Worm (Caenorhabditis elegans) whole organism, mixed stage, embryonic: Measurements from ENCODE around the gene T04G9.6.

ENCODE experiments used
- M03D4.4 ChIP-seq: sonication (generic microtip); optimal IDR thresholded peaks from 2 replicates; lab custom pipeline; 2017; ENCODE audit warnings: mild to moderate bottlenecking, missing genetic modification characterization, missing compliant biosample characterization
- bed-3 ChIP-seq: fragments of 200-800 bp; sonication (Bioruptor generic); optimal IDR thresholded peaks from 3 replicates; lab custom pipeline; 2018; ENCODE audit warnings: mild to moderate bottlenecking, missing genetic modification characterization, moderate library complexity, missing compliant biosample characterization
- blmp-1 ChIP-seq: fragments of 150-350 bp; optimal IDR thresholded peaks from 2 replicates; lab custom pipeline; 2014; ENCODE audit warnings: missing biosample characterization, missing genetic modification characterization
- ceh-39 ChIP-seq: fragments of 150-350 bp; optimal IDR thresholded peaks from 2 replicates; lab custom pipeline; 2014; ENCODE audit warnings: missing biosample characterization, missing genetic modification characterization
- ceh-43 ChIP-seq: fragments of 200-800 bp; sonication (Bioruptor generic); optimal IDR thresholded peaks from 2 replicates; lab custom pipeline; 2018; ENCODE audit warnings: mild to moderate bottlenecking, missing genetic modification characterization, moderate library complexity, missing compliant biosample characterization
- ceh-83 ChIP-seq: fragments of 200-800 bp; sonication (Bioruptor generic); optimal IDR thresholded peaks from 2 replicates; lab custom pipeline; 2018; ENCODE audit warnings: mild to moderate bottlenecking, missing genetic modification characterization, missing compliant biosample characterization
- ces-1 ChIP-seq: fragments of 150-350 bp; optimal IDR thresholded peaks from 2 replicates; lab custom pipeline; 2014; ENCODE audit warnings: missing biosample characterization, missing genetic modification reagents, missing genetic modification characterization
- cnd-1 ChIP-seq: fragments of 200-800 bp; sonication (Bioruptor generic); optimal IDR thresholded peaks from 2 replicates; lab custom pipeline; 2018; ENCODE audit warnings: mild to moderate bottlenecking, missing genetic modification characterization, missing compliant biosample characterization
- drap-1 ChIP-seq: fragments of 200-800 bp; sonication (Bioruptor generic); optimal IDR thresholded peaks from 3 replicates; lab custom pipeline; 2018; ENCODE audit warnings: mild to moderate bottlenecking, missing genetic modification characterization, missing compliant biosample characterization
- elt-1 ChIP-seq: sonication (generic microtip); optimal IDR thresholded peaks from 2 replicates; lab custom pipeline; 2017; ENCODE audit warnings: missing genetic modification characterization, mild to moderate bottlenecking, missing compliant biosample characterization, antibody characterized with exemption, moderate library complexity, borderline replicate concordance; ENCODE audit not compliant: insufficient read depth
- elt-3 ChIP-seq: fragments of 150-350 bp; optimal IDR thresholded peaks from 2 replicates; lab custom pipeline; 2014; ENCODE audit warnings: missing biosample characterization, missing genetic modification characterization
- flh-1 ChIP-seq: fragments of 200-800 bp; sonication (Bioruptor generic); optimal IDR thresholded peaks from 2 replicates; lab custom pipeline; 2018; ENCODE audit warnings: mild to moderate bottlenecking, missing genetic modification characterization, moderate library complexity, missing compliant biosample characterization
- ham-2 ChIP-seq: fragments of 200-800 bp; sonication (Bioruptor generic); optimal IDR thresholded peaks from 2 replicates; lab custom pipeline; 2018; ENCODE audit warnings: mild to moderate bottlenecking, missing genetic modification characterization, missing compliant biosample characterization
- hlh-1 ChIP-seq: fragments of 150-350 bp; optimal IDR thresholded peaks from 2 replicates; lab custom pipeline; 2014; ENCODE audit warnings: missing biosample characterization, missing genetic modification reagents, missing genetic modification characterization
- lin-13 ChIP-seq: fragments of 150-350 bp; optimal IDR thresholded peaks from 2 replicates; lab custom pipeline; 2014; ENCODE audit warnings: missing biosample characterization, missing genetic modification characterization
- lin-32 ChIP-seq: fragments of 200-800 bp; sonication (Bioruptor generic); optimal IDR thresholded peaks from 2 replicates; lab custom pipeline; 2018; ENCODE audit warnings: mild to moderate bottlenecking, missing genetic modification characterization, missing compliant biosample characterization
- lsy-2 ChIP-seq: fragments of 150-350 bp; optimal IDR thresholded peaks from 2 replicates; lab custom pipeline; 2014; ENCODE audit warnings: missing biosample characterization, missing genetic modification characterization
- mab-5 ChIP-seq: fragments of 150-350 bp; optimal IDR thresholded peaks from 2 replicates; lab custom pipeline; 2014; ENCODE audit warnings: missing biosample characterization, missing genetic modification characterization
- mep-1 ChIP-seq: fragments of 150-350 bp; optimal IDR thresholded peaks from 2 replicates; lab custom pipeline; 2017; ENCODE audit warnings: missing biosample characterization, missing genetic modification reagents, missing genetic modification characterization, inconsistent platforms
- mls-2 ChIP-seq: sonication (generic microtip); optimal IDR thresholded peaks from 2 replicates; lab custom pipeline; 2016; ENCODE audit warnings: mild to moderate bottlenecking, missing genetic modification characterization, moderate library complexity, missing compliant biosample characterization
- nhr-12 ChIP-seq: fragments of 150-350 bp; optimal IDR thresholded peaks from 2 replicates; lab custom pipeline; 2014; ENCODE audit warnings: missing biosample characterization, missing genetic modification characterization
- nhr-2 ChIP-seq: fragments of 150-350 bp; optimal IDR thresholded peaks from 2 replicates; lab custom pipeline; 2014; ENCODE audit warnings: missing biosample characterization, missing genetic modification characterization
- nhr-237 ChIP-seq: fragments of 150-350 bp; optimal IDR thresholded peaks from 2 replicates; lab custom pipeline; 2014; ENCODE audit warnings: missing biosample characterization, missing genetic modification characterization
- nhr-28 ChIP-seq: fragments of 150-350 bp; optimal IDR thresholded peaks from 2 replicates; lab custom pipeline; 2014; ENCODE audit warnings: missing biosample characterization, missing genetic modification characterization
- nhr-76 ChIP-seq: sonication (generic microtip); optimal IDR thresholded peaks from 2 replicates; lab custom pipeline; 2017; ENCODE audit warnings: missing biosample characterization, missing genetic modification characterization
- pha-4 ChIP-seq: fragments of 150-350 bp; optimal IDR thresholded peaks from 2 replicates; lab custom pipeline; 2018; ENCODE audit warnings: missing biosample characterization, missing genetic modification reagents, missing genetic modification characterization
- snpc-4 ChIP-seq: fragments of 150-350 bp; optimal IDR thresholded peaks from 2 replicates; lab custom pipeline; 2014; ENCODE audit warnings: missing biosample characterization, missing genetic modification characterization
- sptf-1 ChIP-seq: sonication (generic microtip); optimal IDR thresholded peaks from 2 replicates; lab custom pipeline; 2017; ENCODE audit warnings: mild to moderate bottlenecking, missing genetic modification characterization, moderate library complexity, missing compliant biosample characterization
- tbx-8 ChIP-seq: fragments of 200-800 bp; sonication (Bioruptor generic); optimal IDR thresholded peaks from 2 replicates; lab custom pipeline; 2018; ENCODE audit warnings: mild to moderate bottlenecking, missing genetic modification characterization, moderate library complexity, missing compliant biosample characterization
- unc-120 ChIP-seq: sonication (generic microtip); optimal IDR thresholded peaks from 2 replicates; lab custom pipeline; 2017; ENCODE audit warnings: missing genetic modification characterization, missing compliant biosample characterization; ENCODE audit not compliant: poor library complexity, severe bottlenecking
- unc-39 ChIP-seq: fragments of 150-350 bp; optimal IDR thresholded peaks from 2 replicates; lab custom pipeline; 2014; ENCODE audit warnings: missing biosample characterization, missing genetic modification characterization
- unc-62 ChIP-seq: fragments of 150-350 bp; optimal IDR thresholded peaks from 2 replicates; lab custom pipeline; 2014; ENCODE audit warnings: missing biosample characterization, missing genetic modification reagents, missing genetic modification characterization
- zip-8 ChIP-seq: fragments of 150-350 bp; optimal IDR thresholded peaks from 2 replicates; lab custom pipeline; 2014; ENCODE audit warnings: missing biosample characterization, missing genetic modification characterization
- ztf-11 ChIP-seq: fragments of 150-350 bp; optimal IDR thresholded peaks from 2 replicates; lab custom pipeline; 2014; ENCODE audit warnings: missing biosample characterization, missing genetic modification characterization

The T04G9.6 gene

DNA sequence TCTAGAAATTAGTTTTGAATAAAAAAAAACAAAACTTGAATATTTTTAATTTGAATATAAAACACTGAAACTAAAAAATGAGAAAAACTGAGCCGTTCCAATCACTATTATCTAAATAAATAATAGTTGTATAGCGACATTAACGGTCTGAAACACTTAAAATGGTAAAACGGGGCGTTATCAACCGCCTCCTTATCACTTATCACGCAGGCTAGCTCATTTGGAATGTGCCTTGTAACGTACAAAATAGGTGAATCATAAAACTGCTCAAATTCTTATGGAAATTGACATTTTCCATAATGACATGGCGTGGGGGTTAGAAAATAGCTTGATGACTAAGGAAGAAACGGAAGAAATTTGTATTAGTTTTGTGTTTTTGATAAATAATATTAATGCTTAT lies 31.2 kb upstream of the T04G9.6 start, which contains the start of gene ifd-2:
ifd-2 (minus strand) TSS at position 1 of the 400 bp plus-strand sequence.
- TF ChIP-seq lin-32 (GFP tag; lab: Kevin White, UChicago) (no peak), snpc-4 (tag; lab: Kevin White, UChicago) (no peak), nhr-2 (tag; lab: Kevin White, UChicago) (no peak), mab-5 (tag; lab: Kevin White, UChicago) (no peak), zip-8 (no peak), tbx-8 (no peak), nhr-28 (no peak), unc-62 (GFP tag; lab: Kevin White, UChicago) (no peak), nhr-76 (tag; lab: Kevin White, UChicago) (no peak), elt-1 (tag; lab: Kevin White, UChicago) (no peak)

DNA sequence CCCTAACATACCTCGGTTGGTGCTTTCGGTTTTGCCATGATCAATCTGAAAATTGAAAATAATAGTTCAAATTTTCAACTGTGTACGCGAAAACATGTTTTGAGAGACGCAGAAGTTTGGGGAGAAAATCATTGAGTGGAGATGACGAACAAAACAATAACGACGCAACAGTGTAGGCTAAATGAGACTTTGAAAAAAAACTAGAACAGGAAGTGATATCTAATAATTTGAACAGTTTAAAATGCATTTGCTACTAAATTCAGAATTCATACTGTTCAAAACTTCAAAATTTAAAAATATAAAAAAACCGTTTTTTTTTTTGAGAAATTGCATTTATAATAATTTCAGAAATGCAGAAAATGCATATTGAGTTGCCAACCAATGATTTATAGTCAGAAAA lies 28.3 kb upstream of the T04G9.6 start, which contains the start of gene F25E2.3:
F25E2.3 (minus strand) TSS at position 101 of the 400 bp plus-strand sequence.
- no peak for TF ChIP-seq nhr-237 (tag; lab: Kevin White, UChicago)
- no peak for TF ChIP-seq mls-2
- TF ChIP-seq nhr-28 = no peak
- TF ChIP-seq drap-1 (GFP tag; lab: Kevin White, UChicago) = no peak
- no peak for TF ChIP-seq ceh-39 (tag; lab: Kevin White, UChicago)
- TF ChIP-seq tbx-8 = no peak
- TF ChIP-seq ces-1 = no peak
- no peak for TF ChIP-seq lin-32 (GFP tag; lab: Kevin White, UChicago)
- no peak for TF ChIP-seq ham-2
- TF ChIP-seq unc-62 (GFP tag; lab: Kevin White, UChicago) = no peak
- TF ChIP-seq mep-1 (tag; lab: Kevin White, UChicago) = no peak
- TF ChIP-seq flh-1 = no peak
- TF ChIP-seq hlh-1 (tag; lab: Kevin White, UChicago) = no peak
- TF ChIP-seq zip-8 = no peak
- no peak for TF ChIP-seq lin-13 (tag; lab: Kevin White, UChicago)
- no peak for TF ChIP-seq cnd-1 (tag; lab: Kevin White, UChicago)
- no peak for TF ChIP-seq bed-3 (GFP tag; lab: Kevin White, UChicago)
- TF ChIP-seq lsy-2 (tag; lab: Kevin White, UChicago) = no peak

DNA sequence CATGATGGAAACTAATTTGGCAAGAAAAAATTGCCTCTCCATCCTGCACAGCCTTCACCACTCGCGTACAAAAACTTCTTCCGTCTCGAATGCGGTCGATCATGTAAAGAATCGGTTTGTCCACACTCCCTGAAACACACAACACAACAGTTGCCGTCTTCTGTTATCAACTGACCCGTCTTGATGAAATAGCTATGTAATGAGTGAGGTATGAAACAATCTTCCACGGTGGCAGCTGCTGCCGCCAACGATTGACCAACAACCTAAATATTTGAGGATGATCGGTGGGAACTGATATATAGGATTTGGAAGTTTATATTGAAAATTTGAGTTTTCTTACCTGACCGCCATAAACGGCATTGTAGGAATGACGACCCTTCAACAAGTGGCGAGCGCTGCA lies 27.5 kb upstream of the T04G9.6 start:
- peak; percentile 93 for TF ChIP-seq hlh-1 (tag; lab: Kevin White, UChicago)
- peak; percentile 40 for TF ChIP-seq unc-120 (tag; lab: Kevin White, UChicago)
- TF ChIP-seq ztf-11 (tag; lab: Kevin White, UChicago) = no peak
- no peak for TF ChIP-seq elt-3 (tag; lab: Kevin White, UChicago)
- no peak for TF ChIP-seq mls-2

DNA sequence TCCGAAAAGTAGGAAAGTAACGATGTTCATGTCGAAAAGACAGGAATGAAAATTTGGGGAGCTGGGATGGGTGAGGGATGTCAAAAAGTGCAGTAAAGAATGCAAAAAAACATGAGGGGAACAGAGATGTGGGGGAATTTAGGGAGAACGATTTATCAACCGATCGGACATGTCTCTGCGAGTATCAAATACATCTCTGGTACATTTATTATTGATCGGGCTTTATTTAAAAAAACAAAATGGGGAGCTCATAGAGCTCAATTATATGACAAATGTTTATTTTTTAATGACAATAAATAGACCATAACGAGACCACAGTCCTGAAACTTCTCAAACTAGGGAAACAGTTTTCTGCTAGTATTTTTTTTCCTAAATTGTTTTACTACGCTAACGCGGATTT lies 25.9 kb upstream of the T04G9.6 start, which contains the start of gene F25E2.2:
F25E2.2 (minus strand) TSS at position 101 of the 400 bp plus-strand sequence.
- TF ChIP-seq zip-8 (no peak), elt-3 (tag; lab: Kevin White, UChicago) (no peak), tbx-8 (no peak), bed-3 (GFP tag; lab: Kevin White, UChicago) (no peak), ham-2 (no peak), mls-2 (no peak), pha-4 (no peak), lin-32 (GFP tag; lab: Kevin White, UChicago) (no peak), ces-1 (no peak), lin-13 (tag; lab: Kevin White, UChicago) (no peak), elt-1 (tag; lab: Kevin White, UChicago) (no peak), nhr-237 (tag; lab: Kevin White, UChicago) (no peak), blmp-1 (tag; lab: Kevin White, UChicago) (no peak), lsy-2 (tag; lab: Kevin White, UChicago) (no peak), nhr-2 (tag; lab: Kevin White, UChicago) (no peak), ceh-43 (GFP tag; lab: Kevin White, UChicago) (no peak), cnd-1 (tag; lab: Kevin White, UChicago) (no peak), nhr-76 (tag; lab: Kevin White, UChicago) (no peak), M03D4.4 (no peak)
- TF ChIP-seq, all 35 proteins: peak for 0

DNA sequence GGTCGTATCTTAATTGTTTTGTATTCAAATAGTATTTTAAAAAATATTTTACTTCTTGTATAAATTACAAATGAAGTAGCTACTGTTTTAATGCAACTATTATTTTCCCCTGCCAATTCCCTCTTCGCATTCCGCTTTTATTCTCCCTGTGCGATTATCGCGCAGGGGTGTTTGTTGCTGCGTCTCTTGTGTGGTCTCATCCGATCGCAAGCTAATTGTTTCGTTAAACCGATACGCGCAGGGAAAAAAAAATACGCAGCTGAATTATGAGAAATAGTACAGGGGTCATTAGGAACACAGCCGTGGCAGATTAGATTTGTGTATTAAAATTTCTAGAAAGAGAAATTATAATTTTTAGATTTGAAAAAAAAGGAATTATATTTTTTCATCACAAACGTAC lies 21.8 kb upstream of the T04G9.6 start:
- TF ChIP-seq unc-120 (tag; lab: Kevin White, UChicago) = peak; percentile 78
- TF ChIP-seq nhr-2 (tag; lab: Kevin White, UChicago) = peak; percentile 38
- peak; percentile 99 for TF ChIP-seq nhr-237 (tag; lab: Kevin White, UChicago)
- peak; percentile 74 for TF ChIP-seq ceh-43 (GFP tag; lab: Kevin White, UChicago)
- TF ChIP-seq pha-4 = peak; percentile 98
- peak; percentile 43 for TF ChIP-seq ceh-83 (GFP tag; lab: Kevin White, UChicago)
- no peak for TF ChIP-seq zip-8
- peak; percentile 14 for TF ChIP-seq lin-32 (GFP tag; lab: Kevin White, UChicago)
- peak; percentile 92 for TF ChIP-seq sptf-1
- TF ChIP-seq mls-2 = peak; percentile 83
- peak; percentile 93 for TF ChIP-seq drap-1 (GFP tag; lab: Kevin White, UChicago)
- no peak for TF ChIP-seq nhr-76 (tag; lab: Kevin White, UChicago)
- TF ChIP-seq flh-1 = no peak
- TF ChIP-seq nhr-12 (tag; lab: Kevin White, UChicago) = peak; percentile 74
- peak; percentile 78 for TF ChIP-seq M03D4.4
- peak; percentile 92 for TF ChIP-seq unc-39
- peak; percentile 51 for TF ChIP-seq bed-3 (GFP tag; lab: Kevin White, UChicago)
- peak; percentile 69 for TF ChIP-seq unc-62 (GFP tag; lab: Kevin White, UChicago)
- TF ChIP-seq mab-5 (tag; lab: Kevin White, UChicago) = peak; percentile 92
- TF ChIP-seq nhr-28 = peak; percentile 66
- TF ChIP-seq mep-1 (tag; lab: Kevin White, UChicago) = peak; percentile 96
- TF ChIP-seq hlh-1 (tag; lab: Kevin White, UChicago) = peak; percentile 84
- TF ChIP-seq snpc-4 (tag; lab: Kevin White, UChicago) = no peak
- peak; percentile 86 for TF ChIP-seq cnd-1 (tag; lab: Kevin White, UChicago)
- peak; percentile 84 for TF ChIP-seq ztf-11 (tag; lab: Kevin White, UChicago)
- TF ChIP-seq ceh-39 (tag; lab: Kevin White, UChicago) = peak; percentile 98
- TF ChIP-seq ces-1 = peak; percentile 96
- peak; percentile 89 for TF ChIP-seq lsy-2 (tag; lab: Kevin White, UChicago)
- TF ChIP-seq blmp-1 (tag; lab: Kevin White, UChicago) = peak; percentile 16
- TF ChIP-seq lin-13 (tag; lab: Kevin White, UChicago) = peak; percentile 84
- peak; percentile 59 for TF ChIP-seq tbx-8
- TF ChIP-seq ham-2 = peak; percentile 38
- no peak for TF ChIP-seq elt-1 (tag; lab: Kevin White, UChicago)
